Fruit fly (Drosophila melanogaster) whole organism, pupa: ENCODE data around the gene Srg1.

Experiments
- CG10348 ChIP-seq: fragments of 200-800 bp; sonication (Bioruptor generic); IDR thresholded peaks from 2 replicates; pipeline ENCODE4 v1.3.6; 2022; ENCODE audit warnings: missing biosample characterization, missing genetic modification characterization
- CG12605 ChIP-seq: fragments of 200-800 bp; sonication (Bioruptor generic); IDR thresholded peaks from 2 replicates; pipeline ENCODE4 v1.3.6; 2022; ENCODE audit warnings: missing biosample characterization, missing genetic modification characterization
- CG13204 ChIP-seq: fragments of 200-800 bp; sonication (Bioruptor generic); optimal IDR thresholded peaks from 2 replicates; lab custom pipeline; 2018; ENCODE audit warnings: missing biosample characterization, mild to moderate bottlenecking, missing genetic modification characterization, moderate library complexity
- CG14655 ChIP-seq: fragments of 200-800 bp; sonication (Bioruptor generic); optimal IDR thresholded peaks from 3 replicates; lab custom pipeline; 2017; ENCODE audit warnings: mild to moderate bottlenecking, missing biosample characterization, missing genetic modification reagents, missing genetic modification characterization
- CG15710 ChIP-seq: fragments of 200-800 bp; sonication (Bioruptor generic); optimal IDR thresholded peaks from 2 replicates; lab custom pipeline; 2018; ENCODE audit warnings: missing biosample characterization, mild to moderate bottlenecking, missing genetic modification characterization, moderate library complexity
- CG17806 ChIP-seq: fragments of 200-800 bp; sonication (Bioruptor generic); optimal IDR thresholded peaks from 2 replicates; lab custom pipeline; 2018; ENCODE audit warnings: missing biosample characterization, mild to moderate bottlenecking, missing genetic modification characterization, moderate library complexity
- CG32121 ChIP-seq: fragments of 200-800 bp; sonication (Bioruptor generic); IDR thresholded peaks from 2 replicates; pipeline ENCODE4 v1.3.6; 2022; ENCODE audit warnings: missing biosample characterization, missing genetic modification characterization
- CG34367 ChIP-seq: fragments of 200-800 bp; sonication (Bioruptor generic); optimal IDR thresholded peaks from 2 replicates; lab custom pipeline; 2018; ENCODE audit warnings: missing biosample characterization, mild to moderate bottlenecking, missing genetic modification characterization
- CG4496 ChIP-seq: fragments of 200-800 bp; sonication (Bioruptor generic); IDR thresholded peaks from 3 replicates; pipeline ENCODE4 v1.3.6; 2022; ENCODE audit warnings: missing biosample characterization, missing genetic modification characterization
- CG8159 ChIP-seq: fragments of 200-800 bp; sonication (Bioruptor generic); optimal IDR thresholded peaks from 3 replicates; lab custom pipeline; 2018; ENCODE audit warnings: missing biosample characterization, mild to moderate bottlenecking, missing genetic modification characterization, moderate library complexity
- CG8301 ChIP-seq: fragments of 200-800 bp; sonication (Bioruptor generic); optimal IDR thresholded peaks from 2 replicates; lab custom pipeline; 2018; ENCODE audit warnings: missing biosample characterization, mild to moderate bottlenecking, missing genetic modification characterization
- CG9948 ChIP-seq: fragments of 200-800 bp; sonication (Bioruptor generic); optimal IDR thresholded peaks from 2 replicates; lab custom pipeline; 2018; ENCODE audit warnings: missing biosample characterization, mild to moderate bottlenecking, missing genetic modification characterization, moderate library complexity
- D1 ChIP-seq: fragments of 200-800 bp; sonication (Bioruptor generic); optimal IDR thresholded peaks from 2 replicates; lab custom pipeline; 2018; ENCODE audit warnings: missing biosample characterization, mild to moderate bottlenecking, missing genetic modification characterization, moderate library complexity
- EcR ChIP-seq: fragments of 200-800 bp; sonication (Bioruptor generic); optimal IDR thresholded peaks from 3 replicates; lab custom pipeline; 2019; ENCODE audit warnings: missing biosample characterization, missing genetic modification characterization, mild to moderate bottlenecking, moderate library complexity, missing genetic modification reagents
- Ets98B ChIP-seq: fragments of 200-800 bp; sonication (Bioruptor generic); IDR thresholded peaks from 2 replicates; pipeline ENCODE4 v1.3.6; 2022; ENCODE audit warnings: missing biosample characterization, missing genetic modification characterization
- Pif1A ChIP-seq: fragments of 200-800 bp; sonication (Bioruptor generic); optimal IDR thresholded peaks from 3 replicates; lab custom pipeline; 2016; ENCODE audit warnings: missing biosample characterization, missing genetic modification characterization
- Pif1B ChIP-seq: fragments of 200-800 bp; sonication (Bioruptor generic); optimal IDR thresholded peaks from 3 replicates; lab custom pipeline; 2016; ENCODE audit warnings: missing biosample characterization, missing genetic modification characterization
- Snoo ChIP-seq: fragments of 200-800 bp; sonication (Bioruptor generic); optimal IDR thresholded peaks from 3 replicates; lab custom pipeline; 2017; ENCODE audit warnings: missing biosample characterization, mild to moderate bottlenecking, missing genetic modification characterization, inconsistent platforms
- fd96Ca ChIP-seq: fragments of 200-800 bp; sonication (Bioruptor generic); IDR thresholded peaks from 3 replicates; pipeline ENCODE4 v1.3.6; 2022; ENCODE audit warnings: missing biosample characterization, missing genetic modification characterization
- gl ChIP-seq: fragments of 200-800 bp; sonication (Bioruptor generic); optimal IDR thresholded peaks from 2 replicates; lab custom pipeline; 2018; ENCODE audit warnings: missing biosample characterization, mild to moderate bottlenecking, missing genetic modification characterization
- rn ChIP-seq: fragments of 200-800 bp; sonication (Bioruptor generic); IDR thresholded peaks from 2 replicates; pipeline ENCODE4 v1.3.6; 2022; ENCODE audit warnings: missing biosample characterization, missing genetic modification characterization

Gene Srg1

dm6 chr3R:24841635-24842034 lies 22.9 kb downstream of the Srg1 start, which contains the start of gene Esp:
Esp (plus strand) TSS chr3R:24841935.
- no peak for TF ChIP-seq Pif1B (GFP tag; lab: Kevin White, UChicago)
- no peak for TF ChIP-seq CG13204 (GFP tag; lab: Kevin White, UChicago)
- no peak for TF ChIP-seq gl (tag; lab: Kevin White, UChicago)
- no peak for TF ChIP-seq CG10348 (GFP tag; lab: Robert Waterston, UW)
- TF ChIP-seq CG14655 (GFP tag; lab: Kevin White, UChicago), result no peak
- TF ChIP-seq Pif1A (GFP tag; lab: Kevin White, UChicago), result no peak
- no peak for TF ChIP-seq EcR
- no peak for TF ChIP-seq D1
- no peak for TF ChIP-seq CG9948 (tag; lab: Kevin White, UChicago)
- TF ChIP-seq CG34367 (tag; lab: Kevin White, UChicago), result no peak
- no peak for TF ChIP-seq fd96Ca (GFP tag; lab: Robert Waterston, UW)
- no peak for TF ChIP-seq CG15710 (tag; lab: Kevin White, UChicago)
- TF ChIP-seq Snoo, result no peak
- TF ChIP-seq CG32121, result no peak
- no peak for TF ChIP-seq CG8159 (tag; lab: Kevin White, UChicago)
- TF ChIP-seq, all 21 proteins: peak for 0

dm6 chr3R:24841063-24841462 lies 23.5 kb downstream of the Srg1 start, which contains the start of gene CG33658:
CG33658 (minus strand) TSS chr3R:24841163.
- TF ChIP-seq Pif1B (GFP tag; lab: Kevin White, UChicago), result no peak
- no peak for TF ChIP-seq Snoo
- TF ChIP-seq CG13204 (GFP tag; lab: Kevin White, UChicago), result no peak
- TF ChIP-seq CG4496, result no peak
- no peak for TF ChIP-seq CG34367 (tag; lab: Kevin White, UChicago)
- no peak for TF ChIP-seq rn (GFP tag; lab: Robert Waterston, UW)
- no peak for TF ChIP-seq D1
- TF ChIP-seq gl (tag; lab: Kevin White, UChicago), result no peak
- no peak for TF ChIP-seq CG10348 (GFP tag; lab: Robert Waterston, UW)
- no peak for TF ChIP-seq Ets98B (GFP tag; lab: Robert Waterston, UW)
- no peak for TF ChIP-seq CG32121
- no peak for TF ChIP-seq CG12605
- no peak for TF ChIP-seq CG15710 (tag; lab: Kevin White, UChicago)
- no peak for TF ChIP-seq EcR

- TF ChIP-seq rn (GFP tag; lab: Robert Waterston, UW), result 0 out of 2 replicates have a peak, but pooled peaks have one; percentile 13
- no peak for TF ChIP-seq CG17806 (tag; lab: Kevin White, UChicago)
- no peak for TF ChIP-seq EcR
Measured at dm6 chr3R:24833652-24834051, 30.9 kb downstream of the Srg1 start, which contains the start of gene sosie. sosie (plus strand) TSS chr3R:24833952.

- TF ChIP-seq CG8301 (tag; lab: Kevin White, UChicago) (no peak), fd96Ca (GFP tag; lab: Robert Waterston, UW) (no peak), gl (tag; lab: Kevin White, UChicago) (no peak), Pif1B (GFP tag; lab: Kevin White, UChicago) (no peak), CG34367 (tag; lab: Kevin White, UChicago) (no peak), CG8159 (tag; lab: Kevin White, UChicago) (no peak), CG14655 (GFP tag; lab: Kevin White, UChicago) (no peak), rn (GFP tag; lab: Robert Waterston, UW) (no peak), D1 (no peak), Pif1A (GFP tag; lab: Kevin White, UChicago) (no peak), CG4496 (peak; percentile 52; the same call in 1 of the 3 replicates), Ets98B (GFP tag; lab: Robert Waterston, UW) (no peak), CG13204 (GFP tag; lab: Kevin White, UChicago) (no peak), CG9948 (tag; lab: Kevin White, UChicago) (no peak), CG32121 (peak; percentile 14; the same call in 1 of the 2 replicates), EcR (no peak)
Measured at dm6 chr3R:24829887-24830351, 34.6 kb downstream of the Srg1 start, which contains the start of the genes Kaz and CG43273. Kaz (minus strand) TSS chr3R:24829959. CG43273 (plus strand) TSS chr3R:24830301.

- no peak for TF ChIP-seq gl (tag; lab: Kevin White, UChicago)
- TF ChIP-seq CG17806 (tag; lab: Kevin White, UChicago), result no peak
Measured at dm6 chr3R:24828234-24828633, 36.3 kb downstream of the Srg1 start, which contains the start of gene RabX4. RabX4 (minus strand) TSS chr3R:24828409.

DNA sequence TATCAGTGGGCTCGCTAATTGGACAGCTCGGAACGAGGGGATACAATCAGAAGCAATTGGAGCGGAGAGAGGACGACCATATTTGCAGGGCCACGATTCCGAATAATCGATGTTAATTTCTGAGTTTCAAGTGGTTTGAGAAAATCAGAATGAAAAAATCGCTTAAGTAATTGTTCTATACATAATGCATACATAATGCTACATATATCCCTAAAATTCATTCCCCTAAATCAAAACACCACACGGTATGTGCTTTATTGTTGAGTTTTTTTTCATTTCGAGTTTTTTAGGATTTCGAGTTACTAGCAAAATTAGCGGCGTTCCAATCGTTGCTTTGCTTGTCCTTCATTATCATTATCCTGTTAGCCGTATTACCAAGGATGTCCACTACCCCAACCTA lies 39.0 kb downstream of the Srg1 start, which contains the start of gene niki:
Gene niki, minus strand, starts transcription at position 101 of the 400 bp plus-strand sequence.
- TF ChIP-seq CG10348 (GFP tag; lab: Robert Waterston, UW) (no peak), fd96Ca (GFP tag; lab: Robert Waterston, UW) (no peak), CG4496 (no peak), CG8159 (tag; lab: Kevin White, UChicago) (no peak), Pif1A (GFP tag; lab: Kevin White, UChicago) (no peak), CG14655 (GFP tag; lab: Kevin White, UChicago) (no peak), CG34367 (tag; lab: Kevin White, UChicago) (no peak), gl (tag; lab: Kevin White, UChicago) (no peak)

DNA sequence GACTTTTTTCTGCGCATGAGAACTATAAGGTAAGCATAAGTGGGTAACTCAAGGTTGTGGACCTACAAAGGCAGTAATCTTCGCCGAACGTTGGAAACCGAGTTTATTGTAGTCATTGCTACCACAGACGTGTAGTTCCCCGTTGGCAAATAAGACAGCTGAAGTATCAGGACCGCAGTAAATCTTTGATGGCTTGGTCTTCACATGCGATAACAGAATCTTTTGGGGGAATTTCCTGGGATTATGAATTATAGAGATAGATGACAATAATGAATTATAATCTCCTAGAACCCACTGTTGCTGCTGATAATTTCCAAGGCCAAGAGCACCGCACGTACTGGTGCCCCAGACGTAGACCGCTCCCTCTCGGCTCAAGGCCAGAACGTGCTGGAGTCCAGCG lies 41.5 kb downstream of the Srg1 start:
- TF ChIP-seq EcR, result no peak
- no peak for TF ChIP-seq CG34367 (tag; lab: Kevin White, UChicago)
- no peak for TF ChIP-seq gl (tag; lab: Kevin White, UChicago)
- no peak for TF ChIP-seq CG12605
- no peak for TF ChIP-seq CG13204 (GFP tag; lab: Kevin White, UChicago)
- TF ChIP-seq CG32121, result no peak
- no peak for TF ChIP-seq D1
- TF ChIP-seq CG4496, result no peak
- no peak for TF ChIP-seq CG9948 (tag; lab: Kevin White, UChicago)
- TF ChIP-seq Ets98B (GFP tag; lab: Robert Waterston, UW), result no peak
- TF ChIP-seq rn (GFP tag; lab: Robert Waterston, UW), result no peak
- no peak for TF ChIP-seq CG15710 (tag; lab: Kevin White, UChicago)
- TF ChIP-seq, all 21 proteins: peak for 0
